Fruit fly (Drosophila melanogaster) whole organism, prepupa: Measurements from ENCODE around the gene Tnpo.

Experiments
- Blimp-1 ChIP-seq: fragments of 200-800 bp; sonication (Bioruptor generic); optimal IDR thresholded peaks from 3 replicates; lab custom pipeline; 2017; ENCODE audit warnings: missing biosample characterization, missing genetic modification characterization, mild to moderate bottlenecking, moderate library complexity, missing genetic modification reagents
- CG6792 ChIP-seq: fragments of 200-800 bp; sonication (Bioruptor generic); optimal IDR thresholded peaks from 3 replicates; lab custom pipeline; 2016; ENCODE audit warnings: missing biosample characterization, missing genetic modification characterization
- CG8319 ChIP-seq: fragments of 200-800 bp; sonication (Bioruptor generic); optimal IDR thresholded peaks from 3 replicates; lab custom pipeline; 2016; ENCODE audit warnings: missing biosample characterization, missing genetic modification characterization
- Eip75B ChIP-seq: fragments of 200-800 bp; sonication (Bioruptor generic); optimal IDR thresholded peaks from 3 replicates; lab custom pipeline; 2016; ENCODE audit warnings: missing biosample characterization, missing genetic modification characterization
- Eip93F ChIP-seq: fragments of 200-800 bp; sonication (Bioruptor generic); optimal IDR thresholded peaks from 2 replicates; lab custom pipeline; 2016; ENCODE audit warnings: missing biosample characterization, mild to moderate bottlenecking, missing genetic modification characterization
- Hr38 ChIP-seq: sonication (Bioruptor generic); optimal IDR thresholded peaks from 2 replicates; lab custom pipeline; 2016; ENCODE audit warnings: missing biosample characterization, missing genetic modification characterization
- Met ChIP-seq: fragments of 200-800 bp; sonication (Bioruptor generic); optimal IDR thresholded peaks from 3 replicates; lab custom pipeline; 2016; ENCODE audit warnings: missing biosample characterization, missing genetic modification characterization

DNA sequence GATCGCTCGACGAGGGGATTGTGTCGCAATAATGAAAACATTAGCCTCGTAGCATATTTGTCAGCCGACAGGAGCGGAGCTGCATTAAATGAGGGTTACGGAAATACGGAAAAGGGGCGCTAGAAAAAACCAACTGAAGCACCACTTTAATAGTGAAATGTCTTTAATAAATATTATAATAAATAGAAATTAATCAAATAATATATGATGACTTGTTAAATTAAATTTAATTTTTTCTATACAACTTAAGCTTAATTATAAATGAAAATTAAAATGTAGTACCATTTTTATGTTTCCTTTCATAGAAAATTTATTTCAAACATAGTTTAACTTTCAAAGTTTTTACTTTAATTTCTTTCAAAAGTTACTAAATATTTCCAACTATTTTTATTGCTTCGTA, 31.3 kb upstream of the Tnpo start:
- TF ChIP-seq Blimp-1 (GFP tag; lab: Kevin White, UChicago) (no peak), CG6792 (GFP tag; lab: Kevin White, UChicago) (no peak), Met (GFP tag; lab: Kevin White, UChicago) (no peak), Eip93F (GFP tag; lab: Kevin White, UChicago) (no peak), CG8319 (GFP tag; lab: Kevin White, UChicago) (no peak), Hr38 (GFP tag; lab: Kevin White, UChicago) (no peak), Eip75B (GFP tag; lab: Kevin White, UChicago) (no peak)
